Fruit fly (Drosophila melanogaster) whole organism, embryonic: ENCODE measurements around the gene Cyp4ac3.
A peak's percentile ranks its signal among the peaks of the same experiment; 100 is the strongest.

Experiments
- Atf3 ChIP-seq: fragments of 200-800 bp; sonication (Bioruptor generic); optimal IDR thresholded peaks from 3 replicates; lab custom pipeline; 2016; ENCODE audit warnings: missing biosample characterization, missing genetic modification characterization
- B-H2 ChIP-seq: fragments of 200-800 bp; sonication (Bioruptor generic); optimal IDR thresholded peaks from 2 replicates; lab custom pipeline; 2018; ENCODE audit warnings: missing biosample characterization, mild to moderate bottlenecking, missing genetic modification characterization
- Blimp-1 ChIP-seq: fragments of 200-800 bp; sonication (Bioruptor generic); optimal IDR thresholded peaks from 3 replicates; lab custom pipeline; 2018; ENCODE audit warnings: missing biosample characterization, missing genetic modification characterization, mild to moderate bottlenecking, moderate library complexity, missing genetic modification reagents
- BtbVII ChIP-seq: fragments of 200-800 bp; sonication (Bioruptor generic); optimal IDR thresholded peaks from 3 replicates; lab custom pipeline; 2017; ENCODE audit warnings: missing biosample characterization, mild to moderate bottlenecking, missing genetic modification characterization
- CG12071 ChIP-seq: fragments of 200-800 bp; sonication (Bioruptor generic); optimal IDR thresholded peaks from 3 replicates; lab custom pipeline; 2018; ENCODE audit warnings: missing biosample characterization, mild to moderate bottlenecking, missing genetic modification characterization
- CG16863 ChIP-seq: fragments of 200-800 bp; sonication (Bioruptor generic); optimal IDR thresholded peaks from 3 replicates; lab custom pipeline; 2016; ENCODE audit warnings: missing biosample characterization, missing genetic modification characterization
- CG17612 ChIP-seq: fragments of 200-800 bp; sonication (Bioruptor generic); IDR thresholded peaks from 2 replicates; pipeline ENCODE4 v1.3.6; 2022; ENCODE audit warnings: missing biosample characterization, missing genetic modification characterization
- CG2889 ChIP-seq: fragments of 200-800 bp; sonication (Bioruptor generic); IDR thresholded peaks from 3 replicates; pipeline ENCODE4 v1.3.6; 2022; ENCODE audit warnings: missing biosample characterization, missing genetic modification characterization
- CG32772 ChIP-seq: fragments of 200-800 bp; sonication (Bioruptor generic); IDR thresholded peaks from 2 replicates; pipeline ENCODE4 v1.3.6; 2022; ENCODE audit warnings: missing biosample characterization, missing genetic modification characterization
- CG3838 ChIP-seq: fragments of 200-800 bp; sonication (Bioruptor generic); optimal IDR thresholded peaks from 3 replicates; lab custom pipeline; 2016; ENCODE audit warnings: missing biosample characterization, missing genetic modification characterization
- CG4730 ChIP-seq: fragments of 200-800 bp; sonication (Bioruptor generic); IDR thresholded peaks from 2 replicates; pipeline ENCODE4 v1.3.6; 2022; ENCODE audit warnings: missing biosample characterization, missing genetic modification characterization
- CG4820 ChIP-seq: fragments of 200-800 bp; sonication (Bioruptor generic); optimal IDR thresholded peaks from 3 replicates; lab custom pipeline; 2016; ENCODE audit warnings: missing biosample characterization, missing genetic modification characterization
- CG7357 ChIP-seq: fragments of 200-800 bp; sonication (Bioruptor generic); IDR thresholded peaks from 3 replicates; pipeline ENCODE4 v1.3.6; 2022; ENCODE audit warnings: missing biosample characterization, missing genetic modification characterization
- CG8281 ChIP-seq: fragments of 200-800 bp; sonication (Bioruptor generic); optimal IDR thresholded peaks from 2 replicates; lab custom pipeline; 2018; ENCODE audit warnings: missing biosample characterization, mild to moderate bottlenecking, missing genetic modification characterization, moderate library complexity
- HHEX ChIP-seq: fragments of 200-800 bp; sonication (Bioruptor generic); optimal IDR thresholded peaks from 3 replicates; lab custom pipeline; 2017; ENCODE audit warnings: missing biosample characterization, mild to moderate bottlenecking, missing genetic modification characterization, missing genetic modification reagents
- HLH3B ChIP-seq: fragments of 200-800 bp; sonication (Bioruptor generic); IDR thresholded peaks from 2 replicates; pipeline ENCODE4 v1.3.6; 2022; ENCODE audit warnings: missing biosample characterization, missing genetic modification characterization
- Hr39 ChIP-seq: fragments of >200 bp; optimal IDR thresholded peaks from 2 replicates; lab custom pipeline; 2017
- Lim3 ChIP-seq: fragments of 200-800 bp; sonication (Bioruptor generic); IDR thresholded peaks from 2 replicates; pipeline ENCODE4 v1.3.6; 2022; ENCODE audit warnings: missing biosample characterization, missing genetic modification characterization
- Max ChIP-seq: fragments of 200-800 bp; sonication (Bioruptor generic); optimal IDR thresholded peaks from 2 replicates; lab custom pipeline; 2016; ENCODE audit warnings: missing biosample characterization, mild to moderate bottlenecking, missing genetic modification characterization
- Mes4 ChIP-seq: fragments of 200-800 bp; sonication (Bioruptor generic); optimal IDR thresholded peaks from 2 replicates; lab custom pipeline; 2016; ENCODE audit warnings: missing biosample characterization, missing genetic modification characterization
- NfI ChIP-seq: fragments of 200-800 bp; sonication (Bioruptor generic); optimal IDR thresholded peaks from 3 replicates; lab custom pipeline; 2018; ENCODE audit warnings: missing biosample characterization, mild to moderate bottlenecking, missing genetic modification characterization, moderate library complexity
- Pdp1 ChIP-seq, 2 experiments: fragments of 200-800 bp; sonication (Bioruptor generic); optimal IDR thresholded peaks; 3 replicates each; lab custom pipeline; 2016; ENCODE audit warnings: missing biosample characterization in 2 of 2, missing genetic modification characterization in 2 of 2, mild to moderate bottlenecking in 1 of 2, moderate library complexity in 1 of 2
- Ravus ChIP-seq: fragments of 200-800 bp; sonication (Bioruptor generic); IDR thresholded peaks from 2 replicates; pipeline ENCODE4 v1.3.6; 2022; ENCODE audit warnings: missing biosample characterization, missing genetic modification characterization
- Scr ChIP-seq: fragments of 200-800 bp; sonication (Bioruptor generic); IDR thresholded peaks from 2 replicates; pipeline ENCODE4 v1.3.6; 2022; ENCODE audit warnings: missing biosample characterization, missing genetic modification characterization; ENCODE audit not compliant: partially characterized antibody
- TFAM ChIP-seq: fragments of 200-800 bp; sonication (Bioruptor generic); optimal IDR thresholded peaks from 2 replicates; lab custom pipeline; 2017; ENCODE audit warnings: missing biosample characterization, missing genetic modification characterization, inconsistent platforms
- abd-A ChIP-seq: fragments of 200-800 bp; sonication (Bioruptor generic); optimal IDR thresholded peaks from 3 replicates; lab custom pipeline; 2019; ENCODE audit warnings: missing biosample characterization, mild to moderate bottlenecking, missing genetic modification characterization, moderate library complexity
- ci ChIP-seq: fragments of 200-800 bp; sonication (Bioruptor generic); IDR thresholded peaks from 3 replicates; pipeline ENCODE4 v1.3.6; 2022; ENCODE audit warnings: missing biosample characterization, missing genetic modification characterization
- cwo ChIP-seq: fragments of 200-800 bp; sonication (Bioruptor generic); optimal IDR thresholded peaks from 3 replicates; lab custom pipeline; 2017; ENCODE audit warnings: missing biosample characterization, missing genetic modification characterization, mild to moderate bottlenecking, moderate library complexity, missing genetic modification reagents
- da ChIP-seq: fragments of 200-800 bp; sonication (Bioruptor generic); optimal IDR thresholded peaks from 2 replicates; lab custom pipeline; 2016; ENCODE audit warnings: missing biosample characterization, missing genetic modification characterization
- eve ChIP-seq, 2 experiments: fragments of >200 bp; optimal IDR thresholded peaks; 2 replicates each; lab custom pipeline; 2017; ENCODE audit warnings: missing biosample characterization in 2 of 2, missing genetic modification characterization in 2 of 2
- gcm ChIP-seq: fragments of 200-800 bp; sonication (Bioruptor generic); optimal IDR thresholded peaks from 2 replicates; lab custom pipeline; 2019; ENCODE audit warnings: missing biosample characterization, mild to moderate bottlenecking, missing genetic modification characterization, moderate library complexity
- gt ChIP-seq: fragments of 200-800 bp; sonication (Bioruptor generic); IDR thresholded peaks from 2 replicates; pipeline ENCODE4 v1.3.6; 2022; ENCODE audit warnings: missing biosample characterization, missing genetic modification characterization
- her ChIP-seq: fragments of 200-800 bp; sonication (Bioruptor generic); optimal IDR thresholded peaks from 2 replicates; lab custom pipeline; 2016; ENCODE audit warnings: missing biosample characterization, missing genetic modification characterization
- jigr1 ChIP-seq: fragments of 200-800 bp; sonication (Bioruptor generic); IDR thresholded peaks from 3 replicates; pipeline ENCODE4 v1.3.6; 2022; ENCODE audit warnings: missing biosample characterization, missing genetic modification characterization
- kni ChIP-seq: fragments of 200-800 bp; sonication (Bioruptor generic); optimal IDR thresholded peaks from 3 replicates; lab custom pipeline; 2017; ENCODE audit warnings: mild to moderate bottlenecking, missing biosample characterization, missing genetic modification reagents, missing genetic modification characterization
- nom ChIP-seq: fragments of 200-800 bp; sonication (Bioruptor generic); optimal IDR thresholded peaks from 2 replicates; lab custom pipeline; 2017; ENCODE audit warnings: missing biosample characterization, missing genetic modification characterization, mild to moderate bottlenecking, moderate library complexity, missing genetic modification reagents
- onecut ChIP-seq: fragments of 200-800 bp; sonication (Bioruptor generic); IDR thresholded peaks from 2 replicates; pipeline ENCODE4 v1.3.6; 2022; ENCODE audit warnings: missing biosample characterization, missing genetic modification characterization
- phol ChIP-seq: fragments of 200-800 bp; sonication (Bioruptor generic); optimal IDR thresholded peaks from 3 replicates; lab custom pipeline; 2018; ENCODE audit warnings: missing biosample characterization, mild to moderate bottlenecking, missing genetic modification characterization, moderate library complexity
- pita ChIP-seq: fragments of 200-800 bp; sonication (Bioruptor generic); optimal IDR thresholded peaks from 2 replicates; lab custom pipeline; 2017; ENCODE audit warnings: missing biosample characterization, mild to moderate bottlenecking, missing genetic modification characterization
- pzg ChIP-seq: fragments of 200-800 bp; sonication (Bioruptor generic); optimal IDR thresholded peaks from 3 replicates; lab custom pipeline; 2018; ENCODE audit warnings: missing biosample characterization, mild to moderate bottlenecking, missing genetic modification characterization, moderate library complexity
- repo ChIP-seq: fragments of 200-800 bp; sonication (Bioruptor generic); optimal IDR thresholded peaks from 2 replicates; lab custom pipeline; 2016; ENCODE audit warnings: missing biosample characterization, missing genetic modification characterization
- sc ChIP-seq, 3 experiments: fragments of >200 bp in 2 of 3; fragments of 200-800 bp in 1 of 3; sonication (Bioruptor generic) in 1 of 3; optimal IDR thresholded peaks; 2 replicates in 2 of 3; 3 replicates in 1 of 3; lab custom pipeline; 2017; ENCODE audit warnings: mild to moderate bottlenecking in 1 of 3, missing biosample characterization in 1 of 3, missing genetic modification characterization in 1 of 3, missing genetic modification reagents in 1 of 3
- sens-2 ChIP-seq: fragments of 200-800 bp; sonication (Bioruptor generic); IDR thresholded peaks from 2 replicates; pipeline ENCODE4 v1.3.6; 2022; ENCODE audit warnings: missing biosample characterization, missing genetic modification characterization
- sna ChIP-seq: fragments of 200-800 bp; sonication (Bioruptor generic); IDR thresholded peaks from 2 replicates; pipeline ENCODE4 v1.3.6; 2022; ENCODE audit warnings: missing biosample characterization, missing genetic modification characterization; ENCODE audit not compliant: partially characterized antibody
- sqz ChIP-seq: fragments of 200-800 bp; sonication (Bioruptor generic); optimal IDR thresholded peaks from 3 replicates; lab custom pipeline; 2018; ENCODE audit warnings: missing biosample characterization, mild to moderate bottlenecking, missing genetic modification characterization
- tin ChIP-seq: fragments of 200-800 bp; sonication (Bioruptor generic); optimal IDR thresholded peaks from 3 replicates; lab custom pipeline; 2016; ENCODE audit warnings: missing biosample characterization, missing genetic modification characterization
- usp ChIP-seq: fragments of >200 bp; optimal IDR thresholded peaks from 2 replicates; lab custom pipeline; 2017; ENCODE audit warnings: missing biosample characterization, missing genetic modification characterization
- wdn ChIP-seq: fragments of 200-800 bp; sonication (Bioruptor generic); IDR thresholded peaks from 2 replicates; pipeline ENCODE4 v1.3.6; 2022; ENCODE audit warnings: missing biosample characterization, missing genetic modification characterization

Cyp4ac3 gene

dm6 chr2L:5297961-5298311 is 29.6 kb downstream of the Cyp4ac3 start:
- 0 out of 3 replicates have a peak, but pooled peaks have one; percentile 20 for TF ChIP-seq ci (GFP tag; lab: Robert Waterston, UW)
- peak; percentile 21 for TF ChIP-seq Blimp-1
- TF ChIP-seq CG4820 = no peak
- TF ChIP-seq Pdp1 (GFP tag; optimal IDR thresholded peaks at IDR 0.05; lab: Kevin White, UChicago) = peak in 1 of 2 experiments; percentile 49
- no peak for TF ChIP-seq nom (GFP tag; lab: Kevin White, UChicago)
- no peak for TF ChIP-seq abd-A (tag; lab: Kevin White, UChicago)
- peak; percentile 70 for TF ChIP-seq sqz (GFP tag; lab: Kevin White, UChicago)
- TF ChIP-seq kni = peak; percentile 67
- peak in 1 of 2 experiments; percentile 4 for TF ChIP-seq eve (GFP tag; optimal IDR thresholded peaks at IDR 0.05; lab: Kevin White, UChicago)

DNA sequence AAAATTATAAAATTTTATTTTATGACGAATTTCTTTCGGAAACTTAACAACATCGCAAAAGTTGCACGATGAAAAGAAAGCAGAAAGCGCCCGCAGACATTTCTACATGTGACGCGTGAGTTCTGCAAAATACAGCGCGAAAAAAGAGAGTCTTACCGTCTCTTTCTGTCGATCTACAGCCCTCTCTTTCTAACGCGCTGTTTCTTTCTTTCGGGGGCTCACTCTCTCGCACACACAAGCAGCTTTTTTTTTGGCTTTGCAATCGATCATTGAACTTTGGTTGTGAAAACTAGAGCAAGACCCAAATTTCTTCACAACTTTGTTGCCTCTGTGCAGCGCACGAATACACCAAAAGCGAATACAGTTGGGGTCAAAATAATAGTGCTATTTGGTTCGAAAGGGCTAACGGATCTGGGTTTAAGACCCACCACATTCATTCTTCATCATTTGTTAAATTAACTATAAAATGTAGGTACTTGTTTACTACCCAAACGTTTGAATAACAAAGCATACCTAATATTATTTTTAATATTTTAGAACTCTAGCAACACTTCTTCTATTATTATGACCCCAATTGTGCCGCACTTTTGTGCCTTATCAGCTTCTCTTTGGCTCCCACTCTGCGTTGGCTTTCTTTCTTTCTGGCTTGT is 30.8 kb downstream of the Cyp4ac3 start:
- no peak for TF ChIP-seq usp
- TF ChIP-seq gt (GFP tag; lab: Robert Waterston, UW) = peak; percentile 69
- TF ChIP-seq repo (GFP tag; lab: Kevin White, UChicago) = no peak
- peak; percentile 76 for TF ChIP-seq cwo (GFP tag; lab: Kevin White, UChicago)
- TF ChIP-seq CG4730 (GFP tag; lab: Robert Waterston, UW) = no peak
- peak; percentile 14; the same call in 1 of the 2 replicates for TF ChIP-seq Ravus (GFP tag; lab: Robert Waterston, UW)
- peak; percentile 77 for TF ChIP-seq CG32772
- no peak for TF ChIP-seq sna (GFP tag; lab: Robert Waterston, UW)
- TF ChIP-seq CG8281 (tag; lab: Kevin White, UChicago) = peak; percentile 54
- TF ChIP-seq sens-2 = peak; percentile 75
- TF ChIP-seq Atf3 = peak; percentile 49
- TF ChIP-seq pzg (GFP tag; lab: Kevin White, UChicago) = no peak
- TF ChIP-seq phol = peak; percentile 89
- peak; percentile 65 for TF ChIP-seq CG16863 (GFP tag; lab: Kevin White, UChicago)
- 0 out of 3 replicates have a peak, but pooled peaks have one; percentile 32 for TF ChIP-seq CG2889 (GFP tag; lab: Robert Waterston, UW)
- TF ChIP-seq B-H2 (GFP tag; lab: Kevin White, UChicago) = no peak
- peak; percentile 69 for TF ChIP-seq HHEX (GFP tag; lab: Kevin White, UChicago)
- no peak for TF ChIP-seq CG3838
- TF ChIP-seq Scr (GFP tag; lab: Robert Waterston, UW) = no peak
- peak; percentile 70 for TF ChIP-seq CG4820
- TF ChIP-seq NfI (GFP tag; lab: Kevin White, UChicago) = peak; percentile 70
- TF ChIP-seq da (GFP tag; lab: Kevin White, UChicago) = no peak
- TF ChIP-seq Mes4 (GFP tag; lab: Kevin White, UChicago) = peak; percentile 33
- TF ChIP-seq sc (optimal IDR thresholded peaks at IDR 0.05; lab: Kevin White, UChicago) = no peak
- peak; percentile 91 for TF ChIP-seq sc (GFP tag; optimal IDR thresholded peaks at IDR 0.05; lab: Kevin White, UChicago)
- 0 out of 3 replicates have a peak, but pooled peaks have one; percentile 38 for TF ChIP-seq CG7357 (GFP tag; lab: Robert Waterston, UW)
- peak; percentile 71; the same call in 1 of the 3 replicates for TF ChIP-seq jigr1 (GFP tag; lab: Robert Waterston, UW)
- no peak for TF ChIP-seq pita (GFP tag; lab: Kevin White, UChicago)
- peak; percentile 67 for TF ChIP-seq CG12071 (GFP tag; lab: Kevin White, UChicago)
- no peak for TF ChIP-seq TFAM
- peak; percentile 82 for TF ChIP-seq tin (GFP tag; lab: Kevin White, UChicago)
- TF ChIP-seq BtbVII (GFP tag; lab: Kevin White, UChicago) = peak; percentile 56
- TF ChIP-seq Hr39 (lab: Kevin White, UChicago) = no peak
- no peak for TF ChIP-seq her (GFP tag; lab: Kevin White, UChicago)
- no peak for TF ChIP-seq CG17612 (GFP tag; lab: Robert Waterston, UW)
- 0 out of 2 replicates have a peak, but pooled peaks have one; percentile 31 for TF ChIP-seq wdn (GFP tag; lab: Robert Waterston, UW)
- TF ChIP-seq Lim3 (GFP tag; lab: Robert Waterston, UW) = peak; percentile 67
- peak; percentile 46 for TF ChIP-seq Max (GFP tag; lab: Kevin White, UChicago)
- peak; percentile 86 for TF ChIP-seq HLH3B (GFP tag; lab: Robert Waterston, UW)
- TF ChIP-seq gcm (GFP tag; lab: Kevin White, UChicago) = peak; percentile 93
- peak; percentile 39; the same call in 1 of the 2 replicates for TF ChIP-seq onecut
